Worm (Caenorhabditis elegans) whole organism, young adult: ENCODE results near the gene T21E8.7.

Experiments used
- B0261.1 ChIP-seq: sonication (generic microtip); optimal IDR thresholded peaks from 2 replicates; lab custom pipeline; 2016; ENCODE audit warnings: mild to moderate bottlenecking, missing genetic modification characterization, moderate library complexity, missing compliant biosample characterization
- B0336.3 ChIP-seq: fragments of 200-800 bp; sonication (Bioruptor generic); IDR thresholded peaks from 2 replicates; pipeline ENCODE4 v1.3.6; 2022; ENCODE audit warnings: missing genetic modification characterization, missing compliant biosample characterization
- F33H1.4 ChIP-seq: fragments of 200-800 bp; sonication (Bioruptor generic); IDR thresholded peaks from 2 replicates; pipeline ENCODE4 v1.3.6; 2022; ENCODE audit warnings: missing genetic modification reagents, missing genetic modification characterization, missing compliant biosample characterization
- F39B2.1 ChIP-seq: fragments of 200-800 bp; sonication (Bioruptor generic); IDR thresholded peaks from 2 replicates; pipeline ENCODE4 v1.3.6; 2022; ENCODE audit warnings: missing genetic modification reagents, missing genetic modification characterization, missing compliant biosample characterization
- F55B11.4 ChIP-seq: sonication (generic microtip); optimal IDR thresholded peaks from 2 replicates; lab custom pipeline; 2016; ENCODE audit warnings: missing compliant biosample characterization, missing genetic modification characterization, borderline replicate concordance; ENCODE audit not compliant: insufficient read depth
- F57C9.4 ChIP-seq: sonication (generic microtip); optimal IDR thresholded peaks from 2 replicates; lab custom pipeline; 2017; ENCODE audit warnings: mild to moderate bottlenecking, missing genetic modification characterization, missing compliant biosample characterization
- K11D2.4 ChIP-seq: fragments of 200-800 bp; sonication (Bioruptor generic); IDR thresholded peaks from 2 replicates; pipeline ENCODE4 v1.3.6; 2022; ENCODE audit warnings: missing genetic modification reagents, missing genetic modification characterization, missing compliant biosample characterization
- Y53F4B.3 ChIP-seq: fragments of 200-800 bp; sonication (Bioruptor generic); IDR thresholded peaks from 2 replicates; pipeline ENCODE4 v1.3.6; 2022; ENCODE audit warnings: missing genetic modification reagents, missing genetic modification characterization, missing compliant biosample characterization
- Y53G8AR.9 ChIP-seq: fragments of 200-800 bp; sonication (Bioruptor generic); conservative IDR thresholded peaks from 2 replicates; pipeline ENCODE4 v1.3.6; 2022; ENCODE audit warnings: missing genetic modification reagents, missing genetic modification characterization, missing compliant biosample characterization
- Y56A3A.18 ChIP-seq: fragments of 200-800 bp; sonication (Bioruptor generic); IDR thresholded peaks from 2 replicates; pipeline ENCODE4 v1.3.6; 2022; ENCODE audit warnings: missing genetic modification reagents, missing genetic modification characterization, missing compliant biosample characterization
- Y67H2A.10 ChIP-seq: fragments of 200-800 bp; sonication (Bioruptor generic); conservative IDR thresholded peaks from 2 replicates; pipeline ENCODE4 v1.3.6; 2022; ENCODE audit warnings: missing genetic modification reagents, missing genetic modification characterization, missing compliant biosample characterization
- ZK185.1 ChIP-seq: sonication (generic microtip); optimal IDR thresholded peaks from 2 replicates; lab custom pipeline; 2016; ENCODE audit warnings: mild to moderate bottlenecking, missing genetic modification characterization, missing compliant biosample characterization; ENCODE audit not compliant: poor library complexity, severe bottlenecking
- akir-1 ChIP-seq: fragments of 200-800 bp; sonication (Bioruptor generic); optimal IDR thresholded peaks from 2 replicates; lab custom pipeline; 2018; ENCODE audit warnings: mild to moderate bottlenecking, missing genetic modification characterization, moderate library complexity, missing compliant biosample characterization
- ama-1 ChIP-seq, 3 experiments: fragments of 150-350 bp in 1 of 3; sonication (generic microtip) in 2 of 3; optimal IDR thresholded peaks; 2 replicates each; lab custom pipeline; 2014 to 2018; ENCODE audit warnings: missing biosample characterization in 2 of 3, missing genetic modification characterization in 2 of 3, missing genetic modification reagents in 2 of 3
- attf-6 ChIP-seq: fragments of 200-800 bp; sonication (Bioruptor generic); IDR thresholded peaks from 2 replicates; pipeline ENCODE4 v1.3.6; 2022; ENCODE audit warnings: missing genetic modification reagents, missing genetic modification characterization, missing compliant biosample characterization
- bed-2 ChIP-seq: fragments of 200-800 bp; sonication (Bioruptor generic); IDR thresholded peaks from 2 replicates; pipeline ENCODE4 v1.3.6; 2022; ENCODE audit warnings: missing genetic modification reagents, missing genetic modification characterization, missing compliant biosample characterization
- cebp-1 ChIP-seq, 2 experiments: fragments of 200-800 bp in 1 of 2; sonication (Bioruptor generic) in 1 of 2; sonication (generic microtip) in 1 of 2; IDR thresholded peaks in 1 of 2; optimal IDR thresholded peaks in 1 of 2; 2 replicates each; pipeline versions ENCODE4 v1.3.6 to Lab custom; 2017 to 2022; ENCODE audit warnings: missing compliant biosample characterization in 2 of 2, missing genetic modification characterization in 2 of 2, mild to moderate bottlenecking in 1 of 2, missing genetic modification reagents in 1 of 2, moderate library complexity in 1 of 2
- ceh-91 ChIP-seq: fragments of 200-800 bp; sonication (Bioruptor generic); IDR thresholded peaks from 2 replicates; pipeline ENCODE4 v1.3.6; 2022; ENCODE audit warnings: missing genetic modification reagents, missing genetic modification characterization, missing compliant biosample characterization
- dpl-1 ChIP-seq: fragments of 150-350 bp; optimal IDR thresholded peaks from 2 replicates; lab custom pipeline; 2014; ENCODE audit warnings: missing biosample characterization, missing genetic modification reagents, missing genetic modification characterization
- efl-1 ChIP-seq: fragments of 150-350 bp; optimal IDR thresholded peaks from 2 replicates; lab custom pipeline; 2014; ENCODE audit warnings: missing biosample characterization, missing genetic modification reagents, missing genetic modification characterization
- lin-54 ChIP-seq: fragments of 200-800 bp; sonication (Bioruptor generic); optimal IDR thresholded peaks from 2 replicates; lab custom pipeline; 2018; ENCODE audit warnings: mild to moderate bottlenecking, missing genetic modification characterization, missing compliant biosample characterization
- lir-1 ChIP-seq: fragments of 200-800 bp; sonication (Bioruptor generic); conservative IDR thresholded peaks from 2 replicates; pipeline ENCODE4 v1.3.6; 2022; ENCODE audit warnings: missing genetic modification reagents, missing genetic modification characterization, missing compliant biosample characterization
- lsl-1 ChIP-seq: fragments of 200-800 bp; sonication (Bioruptor generic); optimal IDR thresholded peaks from 2 replicates; lab custom pipeline; 2018; ENCODE audit warnings: mild to moderate bottlenecking, missing genetic modification characterization, moderate library complexity, missing compliant biosample characterization
- lsy-27 ChIP-seq: sonication (generic microtip); optimal IDR thresholded peaks from 2 replicates; lab custom pipeline; 2017; ENCODE audit warnings: missing genetic modification characterization, mild to moderate bottlenecking, missing compliant biosample characterization, antibody characterized with exemption, missing genotype, borderline replicate concordance; ENCODE audit not compliant: insufficient read depth
- madf-3 ChIP-seq: fragments of 200-800 bp; sonication (Bioruptor generic); IDR thresholded peaks from 2 replicates; pipeline ENCODE4 v1.3.6; 2022; ENCODE audit warnings: missing genetic modification reagents, missing genetic modification characterization, missing compliant biosample characterization
- mcd-1 ChIP-seq: fragments of 200-800 bp; sonication (Bioruptor generic); IDR thresholded peaks from 2 replicates; pipeline ENCODE4 v1.3.6; 2022; ENCODE audit warnings: missing genetic modification reagents, missing genetic modification characterization, missing compliant biosample characterization
- nhr-120 ChIP-seq: fragments of 200-800 bp; sonication (Bioruptor generic); IDR thresholded peaks from 2 replicates; pipeline ENCODE4 v1.3.6; 2022; ENCODE audit warnings: missing genetic modification characterization, missing compliant biosample characterization
- nhr-179 ChIP-seq: sonication (generic microtip); optimal IDR thresholded peaks from 2 replicates; lab custom pipeline; 2016; ENCODE audit warnings: mild to moderate bottlenecking, missing genetic modification characterization, missing compliant biosample characterization
- rpc-1 ChIP-seq, 2 experiments: fragments of 150-350 bp in 1 of 2; sonication (generic microtip) in 1 of 2; optimal IDR thresholded peaks; 2 replicates each; lab custom pipeline; 2014 to 2018; ENCODE audit warnings: missing biosample characterization in 1 of 2, missing genetic modification characterization in 1 of 2, missing genetic modification reagents in 1 of 2, missing genotype in 1 of 2
- sea-2 ChIP-seq: fragments of 200-800 bp; sonication (Bioruptor generic); IDR thresholded peaks from 2 replicates; pipeline ENCODE4 v1.3.6; 2022; ENCODE audit warnings: missing genetic modification characterization, missing compliant biosample characterization
- snpc-1.1 ChIP-seq: sonication (generic microtip); optimal IDR thresholded peaks from 2 replicates; lab custom pipeline; 2017; ENCODE audit warnings: missing genetic modification characterization, mild to moderate bottlenecking, missing compliant biosample characterization, antibody characterized with exemption, moderate library complexity, missing genotype, missing genetic modification reagents; ENCODE audit not compliant: insufficient read depth
- sptf-2 ChIP-seq: fragments of 200-800 bp; sonication (Bioruptor generic); optimal IDR thresholded peaks from 2 replicates; lab custom pipeline; 2018; ENCODE audit warnings: mild to moderate bottlenecking, missing genetic modification characterization, missing compliant biosample characterization
- tlf-1 ChIP-seq: fragments of 200-800 bp; sonication (Bioruptor generic); optimal IDR thresholded peaks from 2 replicates; lab custom pipeline; 2018; ENCODE audit warnings: mild to moderate bottlenecking, missing genetic modification characterization, missing compliant biosample characterization
- unc-130 ChIP-seq: sonication (generic microtip); optimal IDR thresholded peaks from 2 replicates; lab custom pipeline; 2016; ENCODE audit warnings: missing genetic modification reagents, missing genetic modification characterization, missing compliant biosample characterization
- unc-62 ChIP-seq: fragments of 150-350 bp; optimal IDR thresholded peaks from 2 replicates; lab custom pipeline; 2014; ENCODE audit warnings: missing biosample characterization, missing genetic modification reagents, missing genetic modification characterization
- xnd-1 ChIP-seq: sonication (generic microtip); optimal IDR thresholded peaks from 2 replicates; lab custom pipeline; 2016; ENCODE audit warnings: missing genotype, missing genetic modification reagents, missing genetic modification characterization, missing compliant biosample characterization
- ztf-25 ChIP-seq: fragments of 200-800 bp; sonication (Bioruptor generic); IDR thresholded peaks from 2 replicates; pipeline ENCODE4 v1.3.6; 2022; ENCODE audit warnings: missing genetic modification reagents, missing genetic modification characterization, missing compliant biosample characterization
- ztf-26 ChIP-seq: sonication (generic microtip); optimal IDR thresholded peaks from 2 replicates; lab custom pipeline; 2017; ENCODE audit warnings: missing genetic modification characterization, missing compliant biosample characterization
- ztf-3 ChIP-seq: fragments of 200-800 bp; sonication (Bioruptor generic); optimal IDR thresholded peaks from 2 replicates; lab custom pipeline; 2018; ENCODE audit warnings: mild to moderate bottlenecking, missing genetic modification characterization, missing compliant biosample characterization
- ztf-6 ChIP-seq: fragments of 200-800 bp; sonication (Bioruptor generic); IDR thresholded peaks from 2 replicates; pipeline ENCODE4 v1.3.6; 2022; ENCODE audit warnings: missing genetic modification reagents, missing genetic modification characterization, missing compliant biosample characterization

Gene T21E8.7

DNA sequence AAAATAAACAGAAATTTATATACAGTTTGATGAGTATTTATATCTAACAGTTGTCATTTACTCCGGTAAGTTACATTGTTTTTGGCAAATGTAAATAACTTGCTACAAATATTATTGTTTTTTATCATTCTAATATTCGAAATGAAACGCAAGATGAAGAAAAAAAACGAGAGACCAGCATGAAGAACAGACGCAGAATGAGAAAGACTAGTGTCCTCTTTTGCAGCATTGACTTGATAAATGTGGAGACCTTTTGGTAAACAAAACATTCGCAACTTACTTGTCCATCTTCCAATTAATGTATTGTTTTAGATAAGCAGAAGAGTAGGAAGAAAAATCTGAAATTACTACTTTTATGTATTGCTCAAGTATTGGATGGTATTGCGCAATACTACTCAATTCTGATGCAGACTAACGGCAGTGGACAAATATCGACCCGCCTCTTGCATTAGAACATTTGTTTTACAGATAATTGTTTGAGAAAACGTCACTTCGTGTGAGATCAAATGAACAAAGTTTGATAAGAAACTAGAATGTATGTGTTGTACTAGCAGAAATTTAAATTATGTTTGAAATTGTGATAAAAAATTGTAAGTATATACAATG, 6.1 kb upstream of the T21E8.7 start, which contains the start of gene pgp-6:
Gene pgp-6 (minus strand): TSS at position 288 of the 606 bp plus-strand sequence.
- no peak for TF ChIP-seq xnd-1
- TF ChIP-seq cebp-1 (GFP tag; IDR thresholded peaks at IDR 0.05; lab: Robert Waterston, UW), result peak; percentile 39; the same call in 1 of the 2 replicates
- TF ChIP-seq cebp-1 (tag; optimal IDR thresholded peaks at IDR 0.05; lab: Kevin White, UChicago), result no peak
- TF ChIP-seq ztf-3, result no peak

DNA sequence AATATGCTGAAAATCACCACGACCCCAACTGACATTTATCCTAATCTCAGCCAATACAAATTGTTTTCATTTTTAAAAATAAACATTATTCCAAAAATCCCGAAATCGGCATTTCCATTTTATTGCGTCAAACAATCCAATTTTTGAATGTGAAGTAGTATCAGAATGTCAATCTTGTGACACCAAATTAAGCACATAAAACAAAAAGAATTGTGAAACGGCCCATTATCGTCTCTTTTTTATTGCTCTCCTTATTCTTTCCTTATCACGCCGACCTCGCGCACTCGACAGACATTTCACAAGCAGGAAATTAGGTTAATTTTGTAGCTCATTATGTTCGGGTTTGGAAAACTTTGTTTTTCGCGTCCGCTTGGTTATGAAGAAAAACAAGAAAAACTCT, 2.8 kb upstream of the T21E8.7 start, which contains the start of gene T21E8.4:
Gene T21E8.4 (plus strand): TSS at position 301 of the 400 bp plus-strand sequence.
- TF ChIP-seq B0336.3 (no peak), snpc-1.1 (tag; lab: Kevin White, UChicago) (no peak), bed-2 (GFP tag; lab: Robert Waterston, UW) (no peak), Y53G8AR.9 (GFP tag; lab: Robert Waterston, UW) (no peak), F39B2.1 (GFP tag; lab: Robert Waterston, UW) (no peak), ceh-91 (no peak), lin-54 (GFP tag; lab: Kevin White, UChicago) (no peak), lsl-1 (GFP tag; lab: Kevin White, UChicago) (no peak)

DNA sequence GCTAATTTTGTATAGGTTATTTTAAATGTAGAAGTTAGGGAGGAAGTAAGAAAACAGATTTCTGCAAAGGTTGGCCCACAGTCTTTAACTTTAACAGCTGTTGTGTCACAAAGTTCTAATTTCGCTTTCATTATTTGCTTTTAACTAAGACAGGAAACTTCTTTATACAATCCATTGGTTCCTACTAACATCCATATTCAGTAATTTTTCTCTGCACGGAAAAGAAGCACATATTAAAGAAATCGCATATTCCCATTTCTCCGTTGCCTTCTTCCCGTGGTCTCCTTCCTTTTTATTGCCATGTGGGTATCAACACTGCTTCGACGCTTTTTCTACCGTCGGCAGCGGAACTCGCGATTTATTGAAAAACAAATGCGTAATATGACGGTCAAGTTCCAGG, 1.3 kb upstream of the T21E8.7 start, which contains the start of gene T21E8.6:
Gene T21E8.6 (plus strand): TSS at position 301 of the 400 bp plus-strand sequence.
- TF ChIP-seq K11D2.4 (GFP tag; lab: Robert Waterston, UW), result no peak
- no peak for TF ChIP-seq dpl-1 (GFP tag; lab: Kevin White, UChicago)
- no peak for TF ChIP-seq lsy-27 (tag; lab: Kevin White, UChicago)

DNA sequence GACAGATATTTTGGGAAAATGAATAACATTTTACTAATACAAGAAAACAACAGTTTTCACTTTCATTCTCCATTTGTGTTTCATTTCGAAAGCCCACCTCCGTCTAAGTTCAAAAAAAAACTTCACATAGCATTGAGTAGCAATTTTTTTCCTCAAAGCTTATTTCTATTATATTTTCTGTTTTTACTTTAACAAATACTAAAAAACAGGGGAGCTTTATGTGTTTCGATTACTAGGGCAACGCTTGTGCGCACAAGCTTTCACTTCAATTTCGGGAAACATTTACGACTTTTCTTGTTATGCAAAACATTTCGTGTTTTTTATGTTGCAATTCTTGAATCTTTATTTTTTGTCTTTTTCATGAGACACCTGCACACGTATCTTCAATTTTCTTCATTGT, 2.6 kb downstream of the T21E8.7 start, which contains the start of gene T21E8.5:
Gene T21E8.5 (plus strand): TSS at position 301 of the 400 bp plus-strand sequence.
- no peak for TF ChIP-seq ceh-91
- TF ChIP-seq mcd-1, result no peak
- TF ChIP-seq efl-1 (GFP tag; lab: Kevin White, UChicago), result no peak
- no peak for TF ChIP-seq nhr-179 (tag; lab: Kevin White, UChicago)
- no peak for TF ChIP-seq attf-6 (GFP tag; lab: Robert Waterston, UW)
- TF ChIP-seq F33H1.4, result no peak
- no peak for TF ChIP-seq Y56A3A.18 (GFP tag; lab: Robert Waterston, UW)
- no peak for TF ChIP-seq akir-1 (GFP tag; lab: Kevin White, UChicago)
- TF ChIP-seq Y53F4B.3 (GFP tag; lab: Robert Waterston, UW), result no peak
- no peak for TF ChIP-seq Y67H2A.10 (GFP tag; lab: Robert Waterston, UW)
- no peak for TF ChIP-seq ZK185.1 (tag; lab: Kevin White, UChicago)
- no peak for TF ChIP-seq tlf-1 (GFP tag; lab: Kevin White, UChicago)
- no peak for TF ChIP-seq B0261.1 (tag; lab: Kevin White, UChicago)
- no peak for TF ChIP-seq ztf-3

DNA sequence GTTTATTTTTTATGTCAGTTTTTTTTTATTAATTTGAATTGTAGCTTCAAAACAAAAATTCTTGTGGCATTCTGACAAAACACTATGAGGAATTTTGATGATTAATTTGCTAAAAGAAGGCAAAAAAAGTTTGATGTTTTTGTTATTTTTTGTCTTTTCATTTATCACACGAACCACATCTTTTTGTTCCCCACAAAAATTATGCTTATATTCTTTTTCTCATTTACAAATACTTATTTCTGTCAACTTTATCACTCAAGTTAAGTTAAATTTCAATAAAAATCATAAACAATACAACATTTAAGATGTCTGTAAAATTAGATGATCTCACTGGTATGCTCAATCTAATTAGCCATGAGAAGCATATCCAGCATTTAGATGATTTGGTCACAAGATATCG, 4.9 kb downstream of the T21E8.7 start, which contains the start of gene F47B10.6:
Gene F47B10.6 (plus strand): TSS at position 301 of the 400 bp plus-strand sequence.
- TF ChIP-seq F57C9.4 (tag; lab: Kevin White, UChicago) (no peak), lir-1 (no peak), unc-130 (no peak), ztf-26 (tag; lab: Kevin White, UChicago) (no peak), madf-3 (GFP tag; lab: Robert Waterston, UW) (no peak), nhr-120 (no peak), unc-62 (GFP tag; lab: Kevin White, UChicago) (no peak), ama-1 (optimal IDR thresholded peaks at IDR 0.05; lab: Kevin White, UChicago) (no peak), ama-1 (GFP tag; optimal IDR thresholded peaks at IDR 0.05; lab: Kevin White, UChicago) (no peak), dpl-1 (GFP tag; lab: Kevin White, UChicago) (no peak), rpc-1 (optimal IDR thresholded peaks at IDR 0.05; lab: Kevin White, UChicago) (no peak), rpc-1 (tag; optimal IDR thresholded peaks at IDR 0.05; lab: Kevin White, UChicago) (no peak), sea-2 (no peak), mcd-1 (no peak), ztf-6 (no peak), ztf-25 (GFP tag; lab: Robert Waterston, UW) (no peak), F55B11.4 (no peak), sptf-2 (GFP tag; lab: Kevin White, UChicago) (no peak)
